Worm (Caenorhabditis elegans): ENCODE results near the gene T22F3.10.

T22F3.10 gene

DNA sequence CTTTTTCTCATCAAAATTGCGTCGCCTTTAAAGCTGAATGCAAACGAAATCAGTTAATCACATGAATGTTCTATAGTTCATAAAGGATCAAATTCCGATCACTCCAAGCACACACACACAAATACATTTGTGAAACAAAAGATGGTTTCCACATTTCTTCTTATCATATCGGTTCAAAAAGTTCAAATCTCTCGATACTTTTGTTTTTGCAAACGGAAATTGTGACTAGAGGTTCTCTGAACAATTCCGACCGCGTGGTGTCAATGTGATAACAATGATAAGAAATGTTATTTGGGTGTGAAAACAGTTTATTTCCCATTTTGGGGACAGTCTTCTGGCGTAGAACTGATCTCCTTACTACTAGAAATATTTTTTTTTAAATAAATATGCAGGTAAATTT lies 5.3 kb upstream of the T22F3.10 start:
- no peak for TF ChIP-seq ceh-19 (GFP tag; optimal IDR thresholded peaks at IDR 0.05)
- no peak for TF ChIP-seq zip-5 (tag; optimal IDR thresholded peaks at IDR 0.05)
- TF ChIP-seq pqm-1 (tag; optimal IDR thresholded peaks at IDR 0.05) = no peak
- no peak for TF ChIP-seq ref-2 (tag; optimal IDR thresholded peaks at IDR 0.05)
- no peak for TF ChIP-seq ceh-18 (tag; optimal IDR thresholded peaks at IDR 0.05)
- no peak for TF ChIP-seq sdc-2 (tag; optimal IDR thresholded peaks at IDR 0.05)
- no peak for TF ChIP-seq nhr-232 (tag; optimal IDR thresholded peaks at IDR 0.05)
- no peak for TF ChIP-seq ceh-9 (tag; optimal IDR thresholded peaks at IDR 0.05)
- TF ChIP-seq hlh-6 (tag; optimal IDR thresholded peaks at IDR 0.05) = no peak
- TF ChIP-seq pat-9 (tag; optimal IDR thresholded peaks at IDR 0.05) = no peak
- no peak for TF ChIP-seq lin-11 (tag; optimal IDR thresholded peaks at IDR 0.05)
- no peak for TF ChIP-seq eyg-1 (tag; optimal IDR thresholded peaks at IDR 0.05)

- TF ChIP-seq hlh-6 (tag; optimal IDR thresholded peaks at IDR 0.05) (no peak), unc-55 (GFP tag; optimal IDR thresholded peaks at IDR 0.05) (no peak), ceh-19 (GFP tag; optimal IDR thresholded peaks at IDR 0.05) (no peak), fkh-10 (GFP tag; optimal IDR thresholded peaks at IDR 0.05) (no peak), unc-42 (tag; optimal IDR thresholded peaks at IDR 0.05) (no peak), ceh-14 (tag; optimal IDR thresholded peaks at IDR 0.05) (no peak), K09A11.1 (tag; optimal IDR thresholded peaks at IDR 0.05; ENCODE audit: insufficient read depth) (no peak), tbx-2 (tag; optimal IDR thresholded peaks at IDR 0.05) (no peak), mec-3 (tag; optimal IDR thresholded peaks at IDR 0.05; ENCODE audit: borderline replicate concordance) (no peak), elt-2 (tag; optimal IDR thresholded peaks at IDR 0.05) (no peak), ceh-22 (tag; optimal IDR thresholded peaks at IDR 0.05) (no peak), pha-2 (tag; optimal IDR thresholded peaks at IDR 0.05) (no peak), ceh-9 (tag; optimal IDR thresholded peaks at IDR 0.05) (no peak), eyg-1 (tag; optimal IDR thresholded peaks at IDR 0.05) (no peak), sox-4 (tag; optimal IDR thresholded peaks at IDR 0.05) (no peak), C08G9.2 (tag; optimal IDR thresholded peaks at IDR 0.05) (no peak), elt-4 (tag; optimal IDR thresholded peaks at IDR 0.05) (no peak)
These were observed 2.8 kb upstream of the T22F3.10 start, which contains the start of gene T22F3.11 for ce11 chrV:3614397-3614796. Gene T22F3.11 (minus strand): TSS chrV:3614553.

ce11 chrV:3613042-3613441 lies 1.5 kb upstream of the T22F3.10 start:
- no peak for TF ChIP-seq K09A11.1 (tag; optimal IDR thresholded peaks at IDR 0.05; ENCODE audit: insufficient read depth)
- no peak for TF ChIP-seq ceh-14 (tag; optimal IDR thresholded peaks at IDR 0.05)
- TF ChIP-seq dve-1 (tag; optimal IDR thresholded peaks at IDR 0.05) = no peak
- no peak for TF ChIP-seq pros-1 (tag; optimal IDR thresholded peaks at IDR 0.05)
- TF ChIP-seq ceh-24 (tag; optimal IDR thresholded peaks at IDR 0.05) = no peak
- no peak for TF ChIP-seq npax-4 (tag; optimal IDR thresholded peaks at IDR 0.05)
- TF ChIP-seq sdc-2 (tag; optimal IDR thresholded peaks at IDR 0.05) = no peak
- TF ChIP-seq pha-4 (tag; optimal IDR thresholded peaks at IDR 0.05) = no peak
- no peak for TF ChIP-seq ceh-2 (tag; optimal IDR thresholded peaks at IDR 0.05)
- no peak for TF ChIP-seq C08G9.2 (tag; optimal IDR thresholded peaks at IDR 0.05)
- no peak for TF ChIP-seq lim-6 (tag; optimal IDR thresholded peaks at IDR 0.05)
- no peak for TF ChIP-seq ets-4 (tag; optimal IDR thresholded peaks at IDR 0.05)
- TF ChIP-seq ceh-48 (tag; optimal IDR thresholded peaks at IDR 0.05) = no peak
- no peak for TF ChIP-seq unc-55 (GFP tag; optimal IDR thresholded peaks at IDR 0.05)
- TF ChIP-seq lin-11 (tag; optimal IDR thresholded peaks at IDR 0.05) = no peak
- TF ChIP-seq nhr-232 (tag; optimal IDR thresholded peaks at IDR 0.05) = no peak
- TF ChIP-seq pat-9 (tag; optimal IDR thresholded peaks at IDR 0.05) = no peak

DNA sequence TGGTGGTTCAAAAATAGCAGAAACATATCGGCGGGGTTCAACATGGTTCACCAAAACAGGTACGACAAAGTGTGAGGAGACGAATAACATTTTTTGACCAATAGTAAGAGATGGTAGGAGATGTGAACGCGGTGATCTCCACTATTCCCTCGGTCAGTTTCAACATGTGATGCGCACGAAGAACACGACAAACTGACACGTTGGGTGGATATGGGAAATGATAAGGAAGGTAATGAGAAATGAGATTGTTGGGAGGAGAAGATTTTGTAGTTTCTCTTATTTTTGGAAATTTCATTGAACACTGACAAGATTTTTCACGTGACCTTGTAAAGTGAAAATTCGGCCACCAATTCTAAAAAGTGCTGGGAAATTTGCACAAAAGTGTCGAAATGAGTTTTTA lies 845 bp downstream of the T22F3.10 start:
- TF ChIP-seq pros-1 (tag; optimal IDR thresholded peaks at IDR 0.05) (no peak), K02D7.2 (tag; optimal IDR thresholded peaks at IDR 0.05) (no peak), F13H6.1 (tag; optimal IDR thresholded peaks at IDR 0.05) (no peak), unc-86 (tag; optimal IDR thresholded peaks at IDR 0.05) (no peak), syd-9 (tag; optimal IDR thresholded peaks at IDR 0.05) (no peak), lin-11 (tag; optimal IDR thresholded peaks at IDR 0.05) (no peak), madf-2 (tag; optimal IDR thresholded peaks at IDR 0.05) (no peak), C08G9.2 (tag; optimal IDR thresholded peaks at IDR 0.05) (no peak), ceh-6 (GFP tag; optimal IDR thresholded peaks at IDR 0.05) (no peak), hlh-8 (tag; optimal IDR thresholded peaks at IDR 0.05) (no peak), ceh-19 (GFP tag; optimal IDR thresholded peaks at IDR 0.05) (no peak), ama-1 (optimal IDR thresholded peaks at IDR 0.05) (no peak), elt-2 (tag; optimal IDR thresholded peaks at IDR 0.05) (no peak), ref-2 (tag; optimal IDR thresholded peaks at IDR 0.05) (no peak), nhr-232 (tag; optimal IDR thresholded peaks at IDR 0.05) (no peak), ceh-24 (tag; optimal IDR thresholded peaks at IDR 0.05) (no peak), pqm-1 (tag; optimal IDR thresholded peaks at IDR 0.05) (no peak), ceh-30 (tag; optimal IDR thresholded peaks at IDR 0.05) (no peak), unc-55 (GFP tag; optimal IDR thresholded peaks at IDR 0.05) (no peak)

Data from whole organism, late embryonic.